Worm (Caenorhabditis elegans) whole organism, L4 larva: ENCODE measurements around the gene ttll-11.
A peak's percentile ranks its signal among the peaks of the same experiment; 100 is the strongest.

Source experiments
- ama-1 ChIP-seq: fragments of 150-350 bp; optimal IDR thresholded peaks from 2 replicates; lab custom pipeline; 2014; ENCODE audit warnings: inconsistent platforms, mixed read lengths
- fkh-10 ChIP-seq: fragments of 150-350 bp; optimal IDR thresholded peaks from 2 replicates; lab custom pipeline; 2014; ENCODE audit warnings: missing biosample characterization, missing genetic modification reagents, missing genetic modification characterization
- jun-1 ChIP-seq: fragments of 150-350 bp; optimal IDR thresholded peaks from 2 replicates; lab custom pipeline; 2014; ENCODE audit warnings: missing biosample characterization, missing genetic modification reagents, missing genetic modification characterization
- nhr-237 ChIP-seq: sonication (generic microtip); optimal IDR thresholded peaks from 2 replicates; lab custom pipeline; 2017; ENCODE audit warnings: missing biosample characterization, missing genetic modification characterization
- nhr-28 ChIP-seq: fragments of 150-350 bp; optimal IDR thresholded peaks from 2 replicates; lab custom pipeline; 2014; ENCODE audit warnings: missing biosample characterization, missing genetic modification characterization
- nhr-76 ChIP-seq: fragments of 150-350 bp; optimal IDR thresholded peaks from 2 replicates; lab custom pipeline; 2014; ENCODE audit warnings: missing biosample characterization, missing genetic modification characterization
- pha-4 ChIP-seq, 2 experiments: fragments of 150-350 bp in 1 of 2; fragments of 200-800 bp in 1 of 2; sonication (Bioruptor generic) in 1 of 2; IDR thresholded peaks in 1 of 2; optimal IDR thresholded peaks in 1 of 2; 2 replicates each; pipeline versions ENCODE4 v1.3.6 to Lab custom; 2014 to 2022; ENCODE audit warnings: missing genetic modification characterization in 2 of 2, missing genetic modification reagents in 2 of 2, missing biosample characterization in 1 of 2, missing compliant biosample characterization in 1 of 2
- snpc-4 ChIP-seq: fragments of 150-350 bp; optimal IDR thresholded peaks from 2 replicates; lab custom pipeline; 2014; ENCODE audit warnings: missing biosample characterization, missing genetic modification characterization
- unc-62 ChIP-seq, 3 experiments: fragments of 150-350 bp in 1 of 3; sonication (generic microtip); optimal IDR thresholded peaks in 2 of 3; peaks in 1 of 3; 1 replicate in 1 of 3; 2 replicates in 2 of 3; lab custom pipeline; 2014 to 2017; ENCODE audit warnings: missing biosample characterization in 3 of 3, missing genetic modification characterization in 3 of 3, missing genetic modification reagents in 3 of 3, missing genotype in 1 of 3
- ztf-11 ChIP-seq: fragments of 150-350 bp; optimal IDR thresholded peaks from 2 replicates; lab custom pipeline; 2014; ENCODE audit warnings: missing biosample characterization, missing genetic modification characterization

ce11 chrIV:8673733-8674375, 23.7 kb upstream of the ttll-11 start:
- TF ChIP-seq ama-1 (lab: Kevin White, UChicago) (no peak), ztf-11 (tag; lab: Kevin White, UChicago) (no peak), nhr-237 (tag; lab: Kevin White, UChicago) (no peak), fkh-10 (GFP tag; lab: Kevin White, UChicago) (no peak), pha-4 (GFP tag; IDR thresholded peaks at IDR 0.05; lab: Robert Waterston, UW) (no peak), pha-4 (tag; optimal IDR thresholded peaks at IDR 0.05; lab: Kevin White, UChicago) (no peak), nhr-76 (tag; lab: Kevin White, UChicago) (no peak), unc-62 (GFP tag; optimal IDR thresholded peaks at IDR 0.05 in 1 of 2; lab: Kevin White, UChicago) (peak in 1 of 2 experiments; percentile 93), unc-62 (tag; optimal IDR thresholded peaks at IDR 0.05; lab: Kevin White, UChicago) (no peak), snpc-4 (tag; lab: Kevin White, UChicago) (no peak), nhr-28 (tag; lab: Kevin White, UChicago) (no peak), jun-1 (tag; lab: Kevin White, UChicago) (no peak)
